Worm (Caenorhabditis elegans): Measurements from ENCODE around the gene pha-4.

pha-4 gene

ce11 chrV:20712318-20712993, 40.4 kb upstream of the pha-4 start (continued):
- no peak for TF ChIP-seq D1046.2 (GFP tag; IDR thresholded peaks at IDR 0.05)
- no peak for TF ChIP-seq T26A8.4 (GFP tag; IDR thresholded peaks at IDR 0.05)
- peak; percentile 11 for TF ChIP-seq dpl-1 (GFP tag; optimal IDR thresholded peaks at IDR 0.05)
- TF ChIP-seq nhr-10 (tag; optimal IDR thresholded peaks at IDR 0.05), result peak; percentile 78
- TF ChIP-seq nhr-111 (GFP tag; optimal IDR thresholded peaks at IDR 0.05), result no peak
- TF ChIP-seq hmg-1.1 (GFP tag; IDR thresholded peaks at IDR 0.05), result no peak
- TF ChIP-seq pha-4 (GFP tag; IDR thresholded peaks at IDR 0.05), result 0 out of 2 replicates have a peak, but pooled peaks have one; percentile 40
- no peak for TF ChIP-seq pha-4 (tag; optimal IDR thresholded peaks at IDR 0.05)
- TF ChIP-seq dmd-6 (GFP tag; IDR thresholded peaks at IDR 0.05), result peak; percentile 84
- TF ChIP-seq lir-3 (tag; optimal IDR thresholded peaks at IDR 0.05), result no peak
- no peak for TF ChIP-seq snpc-1.2 (GFP tag; IDR thresholded peaks at IDR 0.05)
- TF ChIP-seq F26F4.8 (GFP tag; conservative IDR thresholded peaks at IDR 0.05), result no peak
- no peak for TF ChIP-seq egl-27 (tag; optimal IDR thresholded peaks at IDR 0.05)
- TF ChIP-seq rbr-2 (tag; optimal IDR thresholded peaks at IDR 0.05), result no peak
- no peak for TF ChIP-seq unc-39 (tag; optimal IDR thresholded peaks at IDR 0.05)
- no peak for TF ChIP-seq madf-5 (GFP tag; IDR thresholded peaks at IDR 0.05)
- TF ChIP-seq unc-62 (GFP tag; optimal IDR thresholded peaks at IDR 0.05 in 1 of 2), result peak in 1 of 2 experiments; percentile 96
- TF ChIP-seq unc-62 (tag; optimal IDR thresholded peaks at IDR 0.05), result no peak
- no peak for TF ChIP-seq spr-3 (GFP tag; optimal IDR thresholded peaks at IDR 0.05)
- TF ChIP-seq mdl-1 (tag; optimal IDR thresholded peaks at IDR 0.05), result peak; percentile 50 to 91
- peak; percentile 73 for TF ChIP-seq nhr-77 (tag; optimal IDR thresholded peaks at IDR 0.05)
- no peak for TF ChIP-seq set-16 (GFP tag; IDR thresholded peaks at IDR 0.05)
- no peak for TF ChIP-seq lin-39 (tag; optimal IDR thresholded peaks at IDR 0.05)
- no peak for TF ChIP-seq F10B5.3 (tag; optimal IDR thresholded peaks at IDR 0.05)
- TF ChIP-seq ceh-32 (tag; optimal IDR thresholded peaks at IDR 0.05; ENCODE audit: poor library complexity), result no peak
- no peak for TF ChIP-seq spr-1 (tag; optimal IDR thresholded peaks at IDR 0.05)
- no peak for TF ChIP-seq ceh-28 (tag; optimal IDR thresholded peaks at IDR 0.05)
- TF ChIP-seq Y5F2A.4 (GFP tag; optimal IDR thresholded peaks at IDR 0.05), result no peak
- no peak for TF ChIP-seq F37D6.2 (tag; optimal IDR thresholded peaks at IDR 0.05)
- peak; percentile 59 for TF ChIP-seq nhr-102 (tag; optimal IDR thresholded peaks at IDR 0.05)
- TF ChIP-seq tag-97 (GFP tag; IDR thresholded peaks at IDR 0.05), result no peak
- no peak for TF ChIP-seq saeg-2 (GFP tag; IDR thresholded peaks at IDR 0.05)
- no peak for TF ChIP-seq aly-2 (tag; optimal IDR thresholded peaks at IDR 0.05)
- TF ChIP-seq lin-1 (GFP tag; IDR thresholded peaks at IDR 0.05), result peak; percentile 19; the same call in 1 of the 2 replicates
- TF ChIP-seq F49E8.2 (tag; optimal IDR thresholded peaks at IDR 0.05; ENCODE audit: borderline replicate concordance), result no peak
- no peak for TF ChIP-seq unc-130 (GFP tag; optimal IDR thresholded peaks at IDR 0.05)
- TF ChIP-seq pqm-1 (tag; optimal IDR thresholded peaks at IDR 0.05), result peak; percentile 91
- TF ChIP-seq hlh-11 (tag; optimal IDR thresholded peaks at IDR 0.05), result peak; percentile 90
- no peak for TF ChIP-seq Y48G9A.11 (GFP tag; IDR thresholded peaks at IDR 0.05)
- TF ChIP-seq gei-8 (GFP tag; optimal IDR thresholded peaks at IDR 0.05), result no peak
- TF ChIP-seq zag-1 (tag; optimal IDR thresholded peaks at IDR 0.05), result no peak
- TF ChIP-seq nhr-42 (GFP tag; IDR thresholded peaks at IDR 0.05), result no peak
- TF ChIP-seq nhr-41 (GFP tag; IDR thresholded peaks at IDR 0.05), result 0 out of 2 replicates have a peak, but pooled peaks have one; percentile 24
- TF ChIP-seq arid-1 (GFP tag; conservative IDR thresholded peaks at IDR 0.05), result no peak
- TF ChIP-seq lin-38 (GFP tag; IDR thresholded peaks at IDR 0.05), result no peak
- no peak for TF ChIP-seq zip-11 (GFP tag; IDR thresholded peaks at IDR 0.05)
- TF ChIP-seq dmd-9 (GFP tag; IDR thresholded peaks at IDR 0.05), result no peak
- TF ChIP-seq fos-1 (tag; optimal IDR thresholded peaks at IDR 0.05), result no peak
- TF ChIP-seq mxl-2 (GFP tag; conservative IDR thresholded peaks at IDR 0.05), result peak; percentile 67; the same call in 1 of the 2 replicates
- TF ChIP-seq mes-2 (tag; optimal IDR thresholded peaks at IDR 0.05; ENCODE audit: poor library complexity, severe bottlenecking), result peak; percentile 46
- no peak for TF ChIP-seq dmd-8 (GFP tag; IDR thresholded peaks at IDR 0.05)
